Worm (Caenorhabditis elegans) whole organism, L1 larva: ENCODE measurements around the gene utp-20.
A peak's percentile ranks its signal among the peaks of the same experiment; 100 is the strongest.

Experiments used
- C04F5.9 ChIP-seq: sonication (generic microtip); optimal IDR thresholded peaks from 2 replicates; lab custom pipeline; 2016; ENCODE audit warnings: missing genetic modification characterization, missing compliant biosample characterization
- C16A3.4 ChIP-seq: fragments of 150-350 bp; optimal IDR thresholded peaks from 2 replicates; lab custom pipeline; 2014; ENCODE audit warnings: missing biosample characterization, missing genetic modification characterization
- aha-1 ChIP-seq: fragments of 150-350 bp; optimal IDR thresholded peaks from 2 replicates; lab custom pipeline; 2014; ENCODE audit warnings: missing biosample characterization, missing genetic modification characterization
- alr-1 ChIP-seq: fragments of 200-800 bp; sonication (Bioruptor generic); optimal IDR thresholded peaks from 2 replicates; lab custom pipeline; 2018; ENCODE audit warnings: borderline replicate concordance, mild to moderate bottlenecking, missing genetic modification characterization, missing compliant biosample characterization
- aly-2 ChIP-seq: fragments of 150-350 bp; optimal IDR thresholded peaks from 2 replicates; lab custom pipeline; 2014; ENCODE audit warnings: missing biosample characterization, missing genetic modification characterization
- ama-1 ChIP-seq: fragments of 150-350 bp; optimal IDR thresholded peaks from 2 replicates; lab custom pipeline; 2014
- blmp-1 ChIP-seq: fragments of 150-350 bp; optimal IDR thresholded peaks from 2 replicates; lab custom pipeline; 2014; ENCODE audit warnings: missing biosample characterization, missing genetic modification characterization
- ceh-63 ChIP-seq: fragments of 200-800 bp; sonication (Bioruptor generic); optimal IDR thresholded peaks from 2 replicates; lab custom pipeline; 2018; ENCODE audit warnings: mild to moderate bottlenecking, missing genetic modification characterization, missing compliant biosample characterization
- ceh-88 ChIP-seq: fragments of 200-800 bp; sonication (Bioruptor generic); IDR thresholded peaks from 2 replicates; pipeline ENCODE4 v1.3.6; 2022; ENCODE audit warnings: missing genetic modification characterization, missing compliant biosample characterization
- ces-1 ChIP-seq: fragments of 150-350 bp; optimal IDR thresholded peaks from 2 replicates; lab custom pipeline; 2014; ENCODE audit warnings: missing biosample characterization, missing genetic modification reagents, missing genetic modification characterization
- dpl-1 ChIP-seq, 3 experiments: fragments of 150-350 bp in 2 of 3; sonication (generic microtip) in 1 of 3; optimal IDR thresholded peaks; 2 replicates each; lab custom pipeline; 2014 to 2017; ENCODE audit warnings: missing biosample characterization in 3 of 3, missing genetic modification characterization in 3 of 3, missing genetic modification reagents in 3 of 3
- efl-1 ChIP-seq, 4 experiments: fragments of 150-350 bp; optimal IDR thresholded peaks in 3 of 4; peaks in 1 of 4; 1 replicate in 1 of 4; 2 replicates in 3 of 4; lab custom pipeline; 2014; ENCODE audit warnings: missing biosample characterization in 2 of 4, missing genetic modification characterization in 2 of 4, missing genetic modification reagents in 2 of 4
- egl-27 ChIP-seq, 2 experiments: fragments of 150-350 bp in 1 of 2; sonication (generic microtip); optimal IDR thresholded peaks; 3 replicates each; lab custom pipeline; 2017 to 2018; ENCODE audit warnings: missing biosample characterization in 2 of 2, missing genetic modification characterization in 2 of 2, missing genetic modification reagents in 2 of 2
- fkh-4 ChIP-seq: sonication (generic microtip); optimal IDR thresholded peaks from 2 replicates; lab custom pipeline; 2016; ENCODE audit warnings: missing compliant biosample characterization, missing genetic modification characterization, borderline replicate concordance
- fkh-8 ChIP-seq: sonication (generic microtip); optimal IDR thresholded peaks from 2 replicates; lab custom pipeline; 2016; ENCODE audit warnings: mild to moderate bottlenecking, missing genetic modification characterization, missing compliant biosample characterization
- isw-1 ChIP-seq: fragments of 200-800 bp; sonication (Bioruptor generic); IDR thresholded peaks from 2 replicates; pipeline ENCODE4 v1.3.6; 2022; ENCODE audit warnings: missing genetic modification characterization, missing compliant biosample characterization
- lin-13 ChIP-seq: fragments of 150-350 bp; optimal IDR thresholded peaks from 2 replicates; lab custom pipeline; 2014; ENCODE audit warnings: missing biosample characterization, missing genetic modification reagents, missing genetic modification characterization
- lin-14 ChIP-seq: fragments of 200-800 bp; sonication (Bioruptor generic); optimal IDR thresholded peaks from 2 replicates; lab custom pipeline; 2018; ENCODE audit warnings: mild to moderate bottlenecking, missing genetic modification characterization, moderate library complexity, missing compliant biosample characterization
- lin-35 ChIP-seq, 2 experiments: fragments of 150-350 bp; optimal IDR thresholded peaks; 2 replicates each; lab custom pipeline; 2014; ENCODE audit warnings: missing biosample characterization in 2 of 2, missing genetic modification characterization in 2 of 2, missing genetic modification reagents in 2 of 2
- lin-39 ChIP-seq: fragments of 150-350 bp; optimal IDR thresholded peaks from 2 replicates; lab custom pipeline; 2014; ENCODE audit warnings: missing biosample characterization, missing genetic modification reagents, missing genetic modification characterization
- lir-3 ChIP-seq: sonication (generic microtip); optimal IDR thresholded peaks from 2 replicates; lab custom pipeline; 2016; ENCODE audit warnings: mild to moderate bottlenecking, missing genetic modification characterization, moderate library complexity, missing compliant biosample characterization; ENCODE audit not compliant: poor library complexity
- mdl-1 ChIP-seq, 2 experiments: fragments of 150-350 bp; optimal IDR thresholded peaks; 2 replicates each; lab custom pipeline; 2014 to 2017; ENCODE audit warnings: missing biosample characterization in 2 of 2, missing genetic modification characterization in 2 of 2, inconsistent platforms in 1 of 2
- mep-1 ChIP-seq: fragments of 150-350 bp; optimal IDR thresholded peaks from 2 replicates; lab custom pipeline; 2014; ENCODE audit warnings: missing biosample characterization, missing genetic modification characterization
- nhr-19 ChIP-seq: fragments of 200-800 bp; sonication (Bioruptor generic); conservative IDR thresholded peaks from 2 replicates; pipeline ENCODE4 v1.3.6; 2022; ENCODE audit warnings: missing genetic modification characterization, missing compliant biosample characterization
- nhr-20 ChIP-seq: sonication (generic microtip); optimal IDR thresholded peaks from 2 replicates; lab custom pipeline; 2016; ENCODE audit warnings: mild to moderate bottlenecking, missing genetic modification characterization, missing compliant biosample characterization
- nhr-47 ChIP-seq: sonication (generic microtip); optimal IDR thresholded peaks from 2 replicates; lab custom pipeline; 2016; ENCODE audit warnings: mild to moderate bottlenecking, missing genetic modification characterization, moderate library complexity, missing compliant biosample characterization
- nhr-71 ChIP-seq: sonication (generic microtip); optimal IDR thresholded peaks from 2 replicates; lab custom pipeline; 2016; ENCODE audit warnings: mild to moderate bottlenecking, missing genetic modification characterization, moderate library complexity, missing compliant biosample characterization
- pax-3 ChIP-seq: fragments of 200-800 bp; sonication (Bioruptor generic); optimal IDR thresholded peaks from 2 replicates; lab custom pipeline; 2018; ENCODE audit warnings: mild to moderate bottlenecking, missing genetic modification characterization, moderate library complexity, missing compliant biosample characterization
- sptf-1 ChIP-seq: fragments of 150-350 bp; optimal IDR thresholded peaks from 2 replicates; lab custom pipeline; 2014; ENCODE audit warnings: missing biosample characterization, missing genetic modification characterization
- sup-37 ChIP-seq: fragments of 200-800 bp; sonication (Bioruptor generic); optimal IDR thresholded peaks from 2 replicates; lab custom pipeline; 2018; ENCODE audit warnings: mild to moderate bottlenecking, missing genetic modification characterization, missing compliant biosample characterization
- swsn-7 ChIP-seq: sonication (generic microtip); optimal IDR thresholded peaks from 2 replicates; lab custom pipeline; 2016; ENCODE audit warnings: missing genetic modification characterization, missing compliant biosample characterization
- tlp-1 ChIP-seq: fragments of 150-350 bp; optimal IDR thresholded peaks from 2 replicates; lab custom pipeline; 2014; ENCODE audit warnings: missing biosample characterization, missing genetic modification characterization
- unc-98 ChIP-seq: fragments of 200-800 bp; sonication (Bioruptor generic); IDR thresholded peaks from 2 replicates; pipeline ENCODE4 v1.3.6; 2022; ENCODE audit warnings: missing genetic modification characterization, missing compliant biosample characterization
- vab-15 ChIP-seq: sonication (generic microtip); optimal IDR thresholded peaks from 2 replicates; lab custom pipeline; 2017; ENCODE audit warnings: missing genotype, mild to moderate bottlenecking, missing genetic modification characterization, missing compliant biosample characterization
- ztf-4 ChIP-seq: fragments of 150-350 bp; optimal IDR thresholded peaks from 2 replicates; lab custom pipeline; 2014; ENCODE audit warnings: missing biosample characterization, missing genetic modification characterization

The utp-20 gene

DNA sequence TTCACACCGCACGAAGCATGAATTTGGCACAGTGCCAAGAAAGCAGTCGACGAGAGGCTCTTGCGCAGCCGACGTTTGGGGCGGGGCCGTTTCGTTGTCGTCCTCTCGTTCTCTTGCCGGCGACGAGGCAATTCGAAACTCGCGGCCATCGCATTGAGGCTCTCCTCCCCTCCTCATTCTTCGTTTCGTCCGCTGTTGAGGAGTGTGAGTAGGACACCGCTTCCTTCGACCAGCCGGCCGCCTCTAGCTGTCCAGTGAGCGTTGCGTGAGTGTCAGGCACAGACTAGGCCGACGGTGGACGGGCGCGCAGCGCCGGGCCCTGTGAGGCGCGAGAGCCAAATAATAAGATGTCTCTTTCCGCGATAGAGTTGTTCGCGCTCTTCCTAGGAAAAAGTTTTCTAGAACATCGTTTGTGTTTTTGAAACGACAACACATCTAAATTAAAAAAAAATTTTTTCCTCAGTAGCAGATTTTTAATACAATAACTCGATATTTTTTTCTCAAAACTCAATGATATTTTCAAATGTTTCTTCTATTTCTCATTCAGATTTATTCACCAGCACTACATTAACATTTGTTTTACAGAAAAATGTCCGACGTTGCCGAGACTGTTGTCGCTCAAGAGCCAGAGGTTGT is 44.2 kb upstream of the utp-20 start, which contains the start of the genes T28D9.11 and T28D9.1 (continued):
- TF ChIP-seq lin-13 (GFP tag; lab: Kevin White, UChicago) (peak; percentile 33), aha-1 (tag; lab: Kevin White, UChicago) (no peak), swsn-7 (tag; lab: Kevin White, UChicago) (peak; percentile 49), dpl-1 (GFP tag; optimal IDR thresholded peaks at IDR 0.05; lab: Kevin White, UChicago) (peak in 2 of 3 experiments; percentile 4 to 50), nhr-19 (GFP tag; lab: Robert Waterston, UW) (0 out of 2 replicates have a peak, but pooled peaks have one; percentile 16), ama-1 (lab: Kevin White, UChicago) (peak; percentile 59), lin-14 (peak; percentile 88)

DNA sequence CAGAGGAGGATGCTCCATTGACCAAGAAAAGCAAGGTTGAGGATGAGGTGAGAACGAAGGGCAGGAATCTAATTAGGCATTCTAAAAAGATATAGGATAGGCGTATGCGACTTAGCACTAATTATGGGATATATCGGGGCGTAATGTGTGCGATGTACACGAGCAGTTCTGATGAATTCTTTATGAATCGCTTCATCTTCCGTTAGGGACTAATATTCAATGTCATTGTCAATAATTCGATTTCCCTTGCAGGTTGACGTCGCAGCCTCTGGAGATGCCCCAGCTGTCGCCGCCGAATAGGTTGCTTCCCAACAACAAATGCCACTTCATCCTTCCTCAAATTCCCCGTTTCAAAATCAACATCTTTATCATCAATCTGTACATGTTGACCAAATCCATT is 43.0 kb upstream of the utp-20 start:
- TF ChIP-seq ceh-63 (GFP tag; lab: Kevin White, UChicago) (no peak), nhr-20 (tag; lab: Kevin White, UChicago) (no peak), lin-35 (GFP tag; optimal IDR thresholded peaks at IDR 0.05; lab: Kevin White, UChicago) (no peak), unc-98 (GFP tag; lab: Robert Waterston, UW) (no peak), efl-1 (optimal IDR thresholded peaks at IDR 0.05; lab: Kevin White, UChicago) (no peak), efl-1 (GFP tag; optimal IDR thresholded peaks at IDR 0.05 in 1 of 2; lab: Kevin White, UChicago) (no peak), ceh-88 (no peak), mep-1 (tag; lab: Kevin White, UChicago) (no peak), ztf-4 (tag; lab: Kevin White, UChicago) (no peak), mdl-1 (tag; optimal IDR thresholded peaks at IDR 0.05; lab: Kevin White, UChicago) (no peak), isw-1 (GFP tag; lab: Robert Waterston, UW) (no peak), ama-1 (lab: Kevin White, UChicago) (no peak), aly-2 (tag; lab: Kevin White, UChicago) (no peak), lin-39 (tag; lab: Kevin White, UChicago) (no peak), C16A3.4 (tag; lab: Kevin White, UChicago) (no peak), lir-3 (tag; lab: Kevin White, UChicago) (no peak), tlp-1 (no peak), lin-14 (no peak), sptf-1 (tag; lab: Kevin White, UChicago) (no peak), egl-27 (tag; optimal IDR thresholded peaks at IDR 0.05; lab: Kevin White, UChicago) (no peak), fkh-8 (tag; lab: Kevin White, UChicago) (no peak)

DNA sequence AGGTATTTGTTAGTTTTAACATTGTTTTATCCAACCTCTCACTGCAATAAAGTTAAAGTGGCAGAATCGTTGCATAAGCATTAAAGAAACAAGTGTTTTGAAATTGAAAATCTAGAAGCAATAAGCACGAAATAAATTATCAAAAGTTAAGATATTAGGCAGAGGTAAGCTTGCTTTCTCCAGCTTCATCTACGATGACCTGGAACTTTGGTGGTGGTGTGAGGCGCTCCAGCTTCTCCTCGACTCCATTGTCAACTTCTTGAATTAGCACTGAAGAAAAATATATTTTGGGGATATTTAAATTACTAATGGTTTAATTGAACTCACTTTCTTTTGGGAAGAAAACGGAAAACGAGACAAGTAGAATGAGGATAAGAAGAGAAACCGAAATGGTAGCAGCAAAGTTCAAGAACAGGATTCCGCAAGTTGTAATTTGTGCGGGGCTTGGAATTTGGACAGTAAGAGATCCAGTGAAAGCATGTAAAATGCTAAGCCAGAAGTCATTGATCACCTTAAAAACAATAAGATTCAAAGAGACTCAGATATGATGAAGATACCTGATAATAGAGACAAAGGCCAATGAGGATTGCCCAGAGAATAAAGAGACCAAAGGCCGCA is 42.4 kb upstream of the utp-20 start:
- TF ChIP-seq C16A3.4 (tag; lab: Kevin White, UChicago) (no peak), ztf-4 (tag; lab: Kevin White, UChicago) (peak; percentile 14), blmp-1 (tag; lab: Kevin White, UChicago) (peak; percentile 2)

DNA sequence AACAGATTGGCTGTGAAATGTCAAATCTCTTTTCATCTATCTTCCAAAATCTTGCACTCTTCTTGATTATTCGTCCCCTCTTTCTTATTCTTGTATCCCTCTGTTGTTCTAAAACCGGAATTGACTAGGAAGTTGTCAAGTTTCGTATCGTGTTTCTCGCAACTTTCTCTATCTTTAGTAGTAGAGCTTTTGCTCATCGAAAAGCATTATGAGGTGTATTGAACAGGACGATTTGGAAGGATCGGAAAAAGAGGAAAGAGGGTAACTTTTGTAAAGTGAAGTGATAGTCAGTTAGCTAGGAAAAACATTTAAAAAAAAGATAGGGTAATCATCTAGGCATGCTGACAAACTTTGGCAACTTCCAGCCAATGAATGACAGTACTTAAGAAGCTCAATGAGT is 39.7 kb upstream of the utp-20 start:
- TF ChIP-seq fkh-4 (no peak), lin-39 (tag; lab: Kevin White, UChicago) (no peak), nhr-47 (tag; lab: Kevin White, UChicago) (no peak), nhr-71 (tag; lab: Kevin White, UChicago) (no peak), C04F5.9 (no peak), sup-37 (GFP tag; lab: Kevin White, UChicago) (no peak), pax-3 (tag; lab: Kevin White, UChicago) (no peak), vab-15 (no peak), ces-1 (GFP tag; lab: Kevin White, UChicago) (no peak), alr-1 (tag; lab: Kevin White, UChicago) (no peak)
- TF ChIP-seq, all 84 proteins: peak for 0
